Fruit fly (Drosophila melanogaster) whole organism, embryonic: Measurements from ENCODE around the gene CG7296.

ENCODE experiments used
- CG10654 ChIP-seq: fragments of 200-800 bp; sonication (Bioruptor generic); optimal IDR thresholded peaks from 2 replicates; lab custom pipeline; 2016; ENCODE audit warnings: missing biosample characterization, missing genetic modification characterization
- CG11504 ChIP-seq: fragments of 200-800 bp; sonication (Bioruptor generic); optimal IDR thresholded peaks from 3 replicates; lab custom pipeline; 2019; ENCODE audit warnings: missing biosample characterization, mild to moderate bottlenecking, missing genetic modification characterization, moderate library complexity
- CG11696 ChIP-seq: fragments of 200-800 bp; sonication (Bioruptor generic); IDR thresholded peaks from 2 replicates; pipeline ENCODE4 v1.3.6; 2022; ENCODE audit warnings: missing biosample characterization, missing genetic modification characterization
- CG13424 ChIP-seq: fragments of 200-800 bp; sonication (Bioruptor generic); optimal IDR thresholded peaks from 2 replicates; lab custom pipeline; 2019; ENCODE audit warnings: missing biosample characterization, mild to moderate bottlenecking, missing genetic modification characterization, moderate library complexity
- CG1529 ChIP-seq: fragments of 200-800 bp; sonication (Bioruptor generic); optimal IDR thresholded peaks from 3 replicates; lab custom pipeline; 2018; ENCODE audit warnings: missing biosample characterization, missing genetic modification characterization
- CG15514 ChIP-seq: fragments of 200-800 bp; sonication (Bioruptor generic); optimal IDR thresholded peaks from 3 replicates; lab custom pipeline; 2017; ENCODE audit warnings: missing biosample characterization, missing genetic modification characterization, mild to moderate bottlenecking, moderate library complexity, missing genetic modification reagents
- CG18476 ChIP-seq: fragments of 200-800 bp; sonication (Bioruptor generic); optimal IDR thresholded peaks from 2 replicates; lab custom pipeline; 2016; ENCODE audit warnings: missing biosample characterization, mild to moderate bottlenecking, missing genetic modification characterization
- CG18764 ChIP-seq: fragments of 200-800 bp; sonication (Bioruptor generic); optimal IDR thresholded peaks from 3 replicates; lab custom pipeline; 2016; ENCODE audit warnings: missing biosample characterization, missing genetic modification characterization
- CG4282 ChIP-seq: fragments of 200-800 bp; sonication (Bioruptor generic); optimal IDR thresholded peaks from 2 replicates; lab custom pipeline; 2016; ENCODE audit warnings: missing biosample characterization, missing genetic modification characterization
- CG4854 ChIP-seq: fragments of 200-800 bp; sonication (Bioruptor generic); optimal IDR thresholded peaks from 2 replicates; lab custom pipeline; 2016; ENCODE audit warnings: missing biosample characterization, missing genetic modification characterization, inconsistent platforms
- CG5245 ChIP-seq: fragments of 200-800 bp; sonication (Bioruptor generic); optimal IDR thresholded peaks from 3 replicates; lab custom pipeline; 2016; ENCODE audit warnings: missing biosample characterization, missing genetic modification characterization
- CG6791 ChIP-seq: fragments of 200-800 bp; sonication (Bioruptor generic); IDR thresholded peaks from 3 replicates; pipeline ENCODE4 v1.3.6; 2022; ENCODE audit warnings: missing biosample characterization, missing genetic modification characterization; ENCODE audit not compliant: partially characterized antibody
- CG7745 ChIP-seq: fragments of 200-800 bp; sonication (Bioruptor generic); optimal IDR thresholded peaks from 2 replicates; lab custom pipeline; 2018; ENCODE audit warnings: missing biosample characterization, mild to moderate bottlenecking, missing genetic modification characterization, moderate library complexity
- CG9437 ChIP-seq: fragments of 200-800 bp; sonication (Bioruptor generic); optimal IDR thresholded peaks from 2 replicates; lab custom pipeline; 2018; ENCODE audit warnings: missing biosample characterization, mild to moderate bottlenecking, missing genetic modification characterization
- CrebB ChIP-seq: fragments of 200-800 bp; sonication (Bioruptor generic); optimal IDR thresholded peaks from 3 replicates; lab custom pipeline; 2018; ENCODE audit warnings: missing biosample characterization, mild to moderate bottlenecking, missing genetic modification characterization
- D ChIP-seq, 2 experiments: fragments of 200-800 bp in 1 of 2; fragments of >200 bp in 1 of 2; sonication (Bioruptor generic) in 1 of 2; optimal IDR thresholded peaks; 2 replicates in 1 of 2; 3 replicates in 1 of 2; lab custom pipeline; 2017; ENCODE audit warnings: mild to moderate bottlenecking in 1 of 2, missing biosample characterization in 1 of 2, missing genetic modification characterization in 1 of 2, missing genetic modification reagents in 1 of 2
- Fer2 ChIP-seq: fragments of 200-800 bp; sonication (Bioruptor generic); optimal IDR thresholded peaks from 2 replicates; lab custom pipeline; 2018; ENCODE audit warnings: missing biosample characterization, mild to moderate bottlenecking, missing genetic modification characterization, moderate library complexity
- Hand ChIP-seq: fragments of 200-800 bp; sonication (Bioruptor generic); optimal IDR thresholded peaks from 2 replicates; lab custom pipeline; 2017; ENCODE audit warnings: mild to moderate bottlenecking, missing biosample characterization, missing genetic modification reagents, missing genetic modification characterization
- Hr51 ChIP-seq, 2 experiments: fragments of 200-800 bp; sonication (Bioruptor generic); optimal IDR thresholded peaks; 2 replicates in 1 of 2; 3 replicates in 1 of 2; lab custom pipeline; 2016 to 2018; ENCODE audit warnings: missing biosample characterization in 2 of 2, missing genetic modification characterization in 2 of 2, mild to moderate bottlenecking in 1 of 2, moderate library complexity in 1 of 2
- Hsf ChIP-seq: fragments of 200-800 bp; sonication (Bioruptor generic); optimal IDR thresholded peaks from 3 replicates; lab custom pipeline; 2016; ENCODE audit warnings: missing biosample characterization, missing genetic modification characterization
- MESR4 ChIP-seq: fragments of 200-800 bp; sonication (Bioruptor generic); optimal IDR thresholded peaks from 2 replicates; lab custom pipeline; 2018; ENCODE audit warnings: missing biosample characterization, mild to moderate bottlenecking, missing genetic modification characterization, moderate library complexity
- Mrtf ChIP-seq: fragments of 200-800 bp; sonication (Bioruptor generic); IDR thresholded peaks from 3 replicates; pipeline ENCODE4 v1.3.6; 2022; ENCODE audit warnings: missing biosample characterization, missing genetic modification characterization
- NK7.1 ChIP-seq: fragments of 200-800 bp; sonication (Bioruptor generic); optimal IDR thresholded peaks from 3 replicates; lab custom pipeline; 2016; ENCODE audit warnings: missing biosample characterization, missing genetic modification characterization
- Nf-YC ChIP-seq: fragments of 200-800 bp; optimal IDR thresholded peaks from 3 replicates; lab custom pipeline; 2019; ENCODE audit warnings: missing biosample characterization, mild to moderate bottlenecking, missing genetic modification characterization, moderate library complexity
- Sox100B ChIP-seq: fragments of 200-800 bp; sonication (Bioruptor generic); optimal IDR thresholded peaks from 3 replicates; lab custom pipeline; 2018; ENCODE audit warnings: missing biosample characterization, mild to moderate bottlenecking, missing genetic modification characterization
- TFAM ChIP-seq: fragments of 200-800 bp; sonication (Bioruptor generic); optimal IDR thresholded peaks from 2 replicates; lab custom pipeline; 2017; ENCODE audit warnings: missing biosample characterization, missing genetic modification characterization, inconsistent platforms
- YL-1 ChIP-seq: fragments of 200-800 bp; sonication (Bioruptor generic); optimal IDR thresholded peaks from 3 replicates; lab custom pipeline; 2017; ENCODE audit warnings: missing biosample characterization, mild to moderate bottlenecking, missing genetic modification characterization
- ab ChIP-seq: fragments of 200-800 bp; sonication (Bioruptor generic); optimal IDR thresholded peaks from 2 replicates; lab custom pipeline; 2016; ENCODE audit warnings: missing biosample characterization, missing genetic modification characterization
- bab2 ChIP-seq: fragments of 200-800 bp; sonication (Bioruptor generic); optimal IDR thresholded peaks from 2 replicates; lab custom pipeline; 2016; ENCODE audit warnings: missing biosample characterization, missing genetic modification characterization
- caup ChIP-seq: fragments of 200-800 bp; sonication (Bioruptor generic); optimal IDR thresholded peaks from 3 replicates; lab custom pipeline; 2017; ENCODE audit warnings: missing biosample characterization, mild to moderate bottlenecking, missing genetic modification characterization, moderate library complexity; ENCODE audit not compliant: severe bottlenecking
- crc ChIP-seq: fragments of 200-800 bp; sonication (Bioruptor generic); optimal IDR thresholded peaks from 2 replicates; lab custom pipeline; 2016; ENCODE audit warnings: missing biosample characterization, missing genetic modification characterization
- da ChIP-seq: fragments of 200-800 bp; sonication (Bioruptor generic); optimal IDR thresholded peaks from 2 replicates; lab custom pipeline; 2016; ENCODE audit warnings: missing biosample characterization, missing genetic modification characterization
- dimm ChIP-seq: fragments of 200-800 bp; sonication (Bioruptor generic); IDR thresholded peaks from 2 replicates; pipeline ENCODE4 v1.3.6; 2022; ENCODE audit warnings: missing biosample characterization, missing genetic modification characterization
- dm ChIP-seq: fragments of 200-800 bp; sonication (Bioruptor generic); optimal IDR thresholded peaks from 3 replicates; lab custom pipeline; 2016; ENCODE audit warnings: missing biosample characterization, missing genetic modification characterization
- dmrt11E ChIP-seq: fragments of 200-800 bp; sonication (Bioruptor generic); optimal IDR thresholded peaks from 3 replicates; lab custom pipeline; 2018; ENCODE audit warnings: missing biosample characterization, mild to moderate bottlenecking, missing genetic modification characterization, moderate library complexity
- ems ChIP-seq: fragments of 200-800 bp; sonication (Bioruptor generic); optimal IDR thresholded peaks from 3 replicates; lab custom pipeline; 2016; ENCODE audit warnings: missing biosample characterization, missing genetic modification characterization
- esg ChIP-seq: fragments of 200-800 bp; sonication (Bioruptor generic); conservative IDR thresholded peaks from 2 replicates; pipeline ENCODE4 v1.3.6; 2022; ENCODE audit warnings: missing biosample characterization, missing genetic modification characterization
- exex ChIP-seq: fragments of 200-800 bp; sonication (Bioruptor generic); optimal IDR thresholded peaks from 4 replicates; lab custom pipeline; 2018; ENCODE audit warnings: missing biosample characterization, mild to moderate bottlenecking, missing genetic modification characterization, moderate library complexity
- fu2 ChIP-seq: fragments of 200-800 bp; sonication (Bioruptor generic); optimal IDR thresholded peaks from 2 replicates; lab custom pipeline; 2016; ENCODE audit warnings: missing biosample characterization, missing genetic modification characterization
- grn ChIP-seq: fragments of 200-800 bp; sonication (Bioruptor generic); optimal IDR thresholded peaks from 3 replicates; lab custom pipeline; 2017; ENCODE audit warnings: missing biosample characterization, missing genetic modification characterization
- her ChIP-seq: fragments of 200-800 bp; sonication (Bioruptor generic); optimal IDR thresholded peaks from 2 replicates; lab custom pipeline; 2016; ENCODE audit warnings: missing biosample characterization, missing genetic modification characterization
- kay ChIP-seq: fragments of 200-800 bp; sonication (Bioruptor generic); optimal IDR thresholded peaks from 2 replicates; lab custom pipeline; 2016; ENCODE audit warnings: missing biosample characterization, missing genetic modification characterization
- pb ChIP-seq: fragments of 200-800 bp; sonication (Bioruptor generic); optimal IDR thresholded peaks from 3 replicates; lab custom pipeline; 2016; ENCODE audit warnings: missing biosample characterization, missing genetic modification characterization
- pzg ChIP-seq: fragments of 200-800 bp; sonication (Bioruptor generic); optimal IDR thresholded peaks from 3 replicates; lab custom pipeline; 2018; ENCODE audit warnings: missing biosample characterization, mild to moderate bottlenecking, missing genetic modification characterization, moderate library complexity
- sens ChIP-seq: fragments of 200-800 bp; sonication (Bioruptor generic); peaks from one replicate; lab custom pipeline; 2016; ENCODE audit warnings: missing biosample characterization, missing genetic modification characterization
- slp2 ChIP-seq: fragments of 200-800 bp; sonication (Bioruptor generic); optimal IDR thresholded peaks from 2 replicates; lab custom pipeline; 2016; ENCODE audit warnings: missing biosample characterization, missing genetic modification characterization
- sug ChIP-seq: fragments of 200-800 bp; optimal IDR thresholded peaks from 2 replicates; lab custom pipeline; 2019; ENCODE audit warnings: missing biosample characterization, mild to moderate bottlenecking, missing genetic modification characterization, moderate library complexity
- toy ChIP-seq: fragments of 200-800 bp; sonication (Bioruptor generic); IDR thresholded peaks from 2 replicates; pipeline ENCODE4 v1.3.6; 2022; ENCODE audit warnings: missing biosample characterization, missing genetic modification characterization
- twi ChIP-seq: fragments of 200-800 bp; optimal IDR thresholded peaks from 2 replicates; lab custom pipeline; 2019; ENCODE audit warnings: missing biosample characterization, mild to moderate bottlenecking, missing genetic modification characterization, moderate library complexity
- wdn ChIP-seq: fragments of 200-800 bp; sonication (Bioruptor generic); IDR thresholded peaks from 2 replicates; pipeline ENCODE4 v1.3.6; 2022; ENCODE audit warnings: missing biosample characterization, missing genetic modification characterization
- wor ChIP-seq: fragments of 200-800 bp; sonication (Bioruptor generic); IDR thresholded peaks from 2 replicates; pipeline ENCODE4 v1.3.6; 2022; ENCODE audit warnings: missing biosample characterization, missing genetic modification characterization

Gene CG7296

dm6 chr2L:10732343-10732808 is 45.5 kb upstream of the CG7296 start, which contains the start of the genes EMC3 and Dpy-30L1 (continued):
- TF ChIP-seq ems (GFP tag; lab: Kevin White, UChicago) (peak; percentile 25), CG5245 (GFP tag; lab: Kevin White, UChicago) (no peak), NK7.1 (GFP tag; lab: Kevin White, UChicago) (peak; percentile 26), toy (GFP tag; lab: Robert Waterston, UW) (no peak), Mrtf (GFP tag; lab: Robert Waterston, UW) (no peak), dm (GFP tag; lab: Kevin White, UChicago) (peak; percentile 8), da (GFP tag; lab: Kevin White, UChicago) (peak; percentile 12), Hr51 (GFP tag; optimal IDR thresholded peaks at IDR 0.05; lab: Kevin White, UChicago) (peak in 1 of 2 experiments; percentile 30), CG13424 (tag; lab: Kevin White, UChicago) (peak; percentile 70), CG15514 (peak; percentile 71), Sox100B (GFP tag; lab: Kevin White, UChicago) (no peak), dmrt11E (peak; percentile 63), CG7745 (no peak), Hand (GFP tag; lab: Kevin White, UChicago) (no peak), wdn (no peak), Hsf (GFP tag; lab: Kevin White, UChicago) (peak; percentile 67), pzg (GFP tag; lab: Kevin White, UChicago) (peak; percentile 72), caup (peak; percentile 10), dimm (GFP tag; lab: Robert Waterston, UW) (no peak), crc (GFP tag; lab: Kevin White, UChicago) (no peak), ab (GFP tag; lab: Kevin White, UChicago) (no peak), pb (GFP tag; lab: Kevin White, UChicago) (no peak), esg (GFP tag; lab: Robert Waterston, UW) (0 out of 2 replicates have a peak, but pooled peaks have one; percentile 19), D (optimal IDR thresholded peaks at IDR 0.05; lab: Kevin White, UChicago) (no peak), D (GFP tag; optimal IDR thresholded peaks at IDR 0.05; lab: Kevin White, UChicago) (no peak), slp2 (GFP tag; lab: Kevin White, UChicago) (no peak), MESR4 (peak; percentile 21), grn (GFP tag; lab: Kevin White, UChicago) (no peak), CG4282 (peak; percentile 12), CrebB (tag; lab: Kevin White, UChicago) (no peak), kay (GFP tag; lab: Kevin White, UChicago) (peak; percentile 30), sens (GFP tag; lab: Kevin White, UChicago) (peak; percentile 94), CG1529 (GFP tag; lab: Kevin White, UChicago) (no peak), her (GFP tag; lab: Kevin White, UChicago) (no peak), fu2 (GFP tag; lab: Kevin White, UChicago) (peak; percentile 26), CG4854 (peak; percentile 49), sug (no peak), exex (tag; lab: Kevin White, UChicago) (no peak), CG18764 (GFP tag; lab: Kevin White, UChicago) (peak; percentile 18), wor (no peak), CG11696 (no peak), CG11504 (tag; lab: Kevin White, UChicago) (no peak), CG9437 (GFP tag; lab: Kevin White, UChicago) (no peak), bab2 (peak; percentile 40), CG10654 (GFP tag; lab: Kevin White, UChicago) (peak; percentile 37), twi (tag; lab: Kevin White, UChicago) (no peak), YL-1 (GFP tag; lab: Kevin White, UChicago) (peak; percentile 88), Nf-YC (no peak), Fer2 (tag; lab: Kevin White, UChicago) (peak; percentile 2), CG6791 (peak; percentile 42; the same call in 1 of the 3 replicates), TFAM (GFP tag; lab: Kevin White, UChicago) (no peak), CG18476 (no peak)
